Worm (Caenorhabditis elegans) whole organism, L4/young adult: ENCODE data around the gene C08B6.8.

Source experiments
- W03F9.2 ChIP-seq: fragments of 150-350 bp; optimal IDR thresholded peaks from 2 replicates; lab custom pipeline; 2014; ENCODE audit warnings: missing biosample characterization, missing genetic modification characterization
- him-1 ChIP-seq: sonication (generic microtip); optimal IDR thresholded peaks from 2 replicates; lab custom pipeline; 2016; ENCODE audit warnings: missing genotype, missing genetic modification reagents, missing genetic modification characterization, missing compliant biosample characterization

DNA sequence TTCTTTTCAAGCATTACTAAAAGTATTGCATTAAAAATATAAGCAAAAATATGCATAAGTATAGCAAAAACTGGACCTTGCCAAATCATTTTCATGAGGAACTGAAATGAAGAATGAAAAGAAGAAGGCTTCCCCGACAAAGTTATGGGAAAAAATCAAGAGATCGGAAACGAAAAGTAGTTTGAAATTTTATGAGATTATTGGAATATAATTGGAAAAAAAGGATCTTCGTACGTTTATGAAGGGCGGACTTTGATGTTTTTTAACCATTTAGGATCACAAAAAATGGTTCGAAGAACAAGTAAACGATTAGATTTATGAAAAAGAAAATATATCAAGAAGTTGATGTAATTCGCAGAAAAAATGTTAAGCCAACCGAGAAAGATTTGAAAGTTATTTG, 13.5 kb upstream of the C08B6.8 start, which contains the start of gene srxa-18:
- no peak for TF ChIP-seq him-1
- no peak for TF ChIP-seq W03F9.2 (tag; lab: Kevin White, UChicago)
